Fruit fly (Drosophila melanogaster): ENCODE measurements around the gene CG5828.

DNA sequence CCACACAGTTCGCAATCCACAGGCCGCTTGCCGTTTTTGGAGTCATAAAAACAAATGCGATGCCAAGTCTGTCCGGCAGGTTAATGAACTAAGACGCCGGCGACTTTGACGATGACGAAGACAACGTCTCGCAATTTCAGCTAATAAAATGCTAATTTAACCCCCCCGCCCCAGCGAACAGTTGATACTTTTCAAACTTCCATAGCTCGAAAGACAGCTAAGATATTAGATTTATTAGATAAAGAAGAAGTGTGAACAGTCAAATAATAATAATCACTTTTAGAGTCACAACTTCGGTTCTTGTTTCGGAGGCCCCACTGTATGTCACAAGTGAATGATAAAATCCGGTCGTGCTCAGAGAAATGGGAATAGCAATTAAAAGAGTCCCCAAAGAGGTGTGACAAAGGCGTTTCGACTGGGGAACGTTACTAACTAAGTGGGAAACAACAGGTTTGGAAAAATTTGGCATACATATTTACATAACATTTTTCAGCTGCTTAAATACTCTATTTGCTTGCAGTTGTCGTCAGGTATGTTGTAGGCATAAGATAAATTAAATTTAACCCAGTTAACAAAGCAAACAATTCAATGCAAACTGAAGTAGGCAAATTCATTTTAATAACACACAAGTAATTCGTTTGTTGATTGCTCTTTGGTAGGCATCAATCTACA is 9.1 kb upstream of the CG5828 start:
- TF ChIP-seq CG11617 (GFP tag; optimal IDR thresholded peaks at IDR 0.05) (no peak), CG7045 (GFP tag; optimal IDR thresholded peaks at IDR 0.05) (no peak), cic (GFP tag; optimal IDR thresholded peaks at IDR 0.05) (no peak), cnc (optimal IDR thresholded peaks at IDR 0.05) (no peak), Mnt (GFP tag; optimal IDR thresholded peaks at IDR 0.05) (no peak), ovo (GFP tag; optimal IDR thresholded peaks at IDR 0.05) (no peak)
